Fruit fly (Drosophila melanogaster) whole organism: ENCODE data around the gene CG43731.

Experiments
- CG8478 ChIP-seq: fragments of >200 bp; optimal IDR thresholded peaks from 2 replicates; lab custom pipeline; 2018; ENCODE audit warnings: inconsistent platforms
- Dll ChIP-seq: fragments of >200 bp; optimal IDR thresholded peaks from 2 replicates; lab custom pipeline; 2017
- EcR ChIP-seq, 2 experiments: fragments of >200 bp; optimal IDR thresholded peaks; 2 replicates each; lab custom pipeline; 2017; ENCODE audit warnings: missing biosample characterization in 2 of 2, missing genetic modification characterization in 2 of 2, missing genetic modification reagents in 2 of 2
- pan ChIP-seq: fragments of >200 bp; optimal IDR thresholded peaks from 2 replicates; lab custom pipeline; 2017
- psq ChIP-seq: fragments of >200 bp; optimal IDR thresholded peaks from 2 replicates; lab custom pipeline; 2017
- usp ChIP-seq: fragments of >200 bp; optimal IDR thresholded peaks from 2 replicates; lab custom pipeline; 2017; ENCODE audit warnings: missing biosample characterization, missing genetic modification characterization, mixed read lengths

The CG43731 gene

dm6 chr2L:19101744-19102143 lies at the start of gene CG43731, which contains the start of gene CG17344:
Gene CG43731 (plus strand): TSS chr2L:19102044.
Gene CG17344 (plus strand): TSS chr2L:19102044.
- TF ChIP-seq usp (GFP tag; lab: Kevin White, UChicago) (no peak), pan (no peak), CG8478 (lab: Kevin White, UChicago) (no peak), EcR (GFP tag; optimal IDR thresholded peaks at IDR 0.05; lab: Kevin White, UChicago) (no peak), Dll (lab: Kevin White, UChicago) (no peak), psq (lab: Kevin White, UChicago) (no peak)

DNA sequence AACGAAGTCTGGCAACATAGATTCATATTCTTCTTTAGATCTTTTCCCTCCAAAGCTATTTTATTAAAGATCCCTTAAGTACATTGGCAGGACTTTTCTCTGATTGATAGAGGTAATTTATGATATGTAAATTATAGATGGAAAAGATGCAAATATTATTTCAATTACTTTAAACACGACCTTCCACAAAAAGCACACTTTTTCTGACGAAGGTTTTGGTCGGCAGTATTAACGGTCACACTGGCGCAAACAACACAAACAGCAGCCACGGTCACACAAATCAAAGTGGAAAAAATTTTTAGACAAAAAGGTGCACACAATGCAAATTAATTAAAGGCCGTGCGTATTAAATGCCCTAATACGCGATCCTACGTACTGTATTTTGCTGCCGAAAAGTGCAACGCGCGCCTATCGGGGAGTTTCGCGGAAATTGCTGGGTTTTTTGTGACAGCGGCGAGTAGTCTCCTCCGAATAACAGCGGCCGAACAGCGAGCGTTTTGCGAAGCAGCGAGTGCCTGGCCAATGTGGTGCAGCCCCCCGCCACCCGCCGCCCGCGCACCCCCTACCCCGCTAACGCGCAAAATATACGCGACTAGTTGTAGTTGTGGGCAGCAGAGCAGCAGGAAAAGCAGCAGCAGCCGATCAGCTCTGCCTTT lies 47.9 kb upstream of the CG43731 start, which contains the start of gene CG10492:
TSS of gene CG10492 (plus strand) at position 219 of the 656 bp plus-strand sequence.
- no peak for TF ChIP-seq Dll (lab: Kevin White, UChicago)
- no peak for TF ChIP-seq EcR (GFP tag; optimal IDR thresholded peaks at IDR 0.05; lab: Kevin White, UChicago)
- TF ChIP-seq usp (GFP tag; lab: Kevin White, UChicago) = no peak
- no peak for TF ChIP-seq psq (lab: Kevin White, UChicago)

dm6 chr2L:19054516-19054887 lies 47.3 kb upstream of the CG43731 start:
- TF ChIP-seq pan (no peak), usp (GFP tag; lab: Kevin White, UChicago) (no peak), EcR (GFP tag; optimal IDR thresholded peaks at IDR 0.05; lab: Kevin White, UChicago) (no peak), psq (lab: Kevin White, UChicago) (no peak), CG8478 (lab: Kevin White, UChicago) (no peak), Dll (lab: Kevin White, UChicago) (no peak)

DNA sequence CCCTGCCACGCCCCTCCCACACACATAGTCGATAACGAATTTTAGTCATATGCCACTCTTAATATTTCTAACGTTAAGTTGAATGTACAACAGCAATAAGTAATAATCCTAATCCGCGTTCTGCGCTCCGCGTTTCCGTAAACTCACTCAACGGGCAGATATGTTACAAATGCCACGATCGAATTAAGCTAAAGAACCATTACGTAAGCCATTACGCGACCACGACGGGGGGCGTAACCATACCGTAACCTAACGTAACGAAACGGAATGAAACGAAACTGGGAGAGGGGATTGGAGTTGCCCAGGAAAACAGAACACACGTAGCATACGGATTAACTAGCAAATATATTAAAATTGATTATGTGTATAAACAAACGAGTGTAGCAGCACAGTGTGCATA lies 44.0 kb upstream of the CG43731 start:
- TF ChIP-seq CG8478 (lab: Kevin White, UChicago) (no peak), EcR (GFP tag; optimal IDR thresholded peaks at IDR 0.05; lab: Kevin White, UChicago) (no peak), pan (no peak), psq (lab: Kevin White, UChicago) (no peak), Dll (lab: Kevin White, UChicago) (no peak), usp (GFP tag; lab: Kevin White, UChicago) (no peak)

- TF ChIP-seq Dll (lab: Kevin White, UChicago) (no peak), CG8478 (lab: Kevin White, UChicago) (no peak), EcR (GFP tag; optimal IDR thresholded peaks at IDR 0.05; lab: Kevin White, UChicago) (no peak), psq (lab: Kevin White, UChicago) (no peak), usp (GFP tag; lab: Kevin White, UChicago) (no peak), pan (no peak)
Measured at dm6 chr2L:19058916-19059315, 42.9 kb upstream of the CG43731 start, which contains the start of gene Phlpp. Gene Phlpp (plus strand): TSS chr2L:19059129.

DNA sequence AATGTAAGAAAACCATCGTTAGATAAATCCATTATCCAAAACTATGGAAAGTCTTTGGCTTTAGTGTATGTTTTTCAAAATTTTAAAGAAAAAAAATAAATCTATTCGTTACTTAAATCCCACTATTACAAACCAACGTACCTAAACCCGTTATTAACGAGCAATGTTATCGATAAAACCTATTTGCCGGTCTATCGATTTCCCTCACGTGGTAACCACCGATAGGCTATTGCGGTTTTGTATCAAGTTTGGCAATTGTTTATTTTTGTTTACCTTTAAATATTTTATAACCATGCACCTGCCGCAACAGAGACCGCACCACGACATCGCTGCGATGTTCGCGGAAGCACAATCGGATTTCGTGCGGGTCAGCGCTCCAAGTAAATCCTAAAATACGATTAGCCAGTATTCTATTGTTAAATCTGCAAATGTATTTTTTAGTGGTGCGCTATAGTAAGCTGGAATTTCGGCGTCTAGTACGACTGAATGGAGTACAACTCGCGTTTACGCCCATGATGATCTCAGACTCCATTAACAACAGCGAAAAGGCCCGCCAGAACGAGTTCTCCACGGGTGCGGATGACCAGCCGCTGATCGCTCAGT lies 38.7 kb upstream of the CG43731 start, which contains the start of gene Dus4:
TSS of gene Dus4 (plus strand) at position 206 of the 603 bp plus-strand sequence.
- TF ChIP-seq psq (lab: Kevin White, UChicago) (no peak), usp (GFP tag; lab: Kevin White, UChicago) (no peak), Dll (lab: Kevin White, UChicago) (no peak), CG8478 (lab: Kevin White, UChicago) (no peak), EcR (GFP tag; optimal IDR thresholded peaks at IDR 0.05; lab: Kevin White, UChicago) (no peak), pan (no peak)

DNA sequence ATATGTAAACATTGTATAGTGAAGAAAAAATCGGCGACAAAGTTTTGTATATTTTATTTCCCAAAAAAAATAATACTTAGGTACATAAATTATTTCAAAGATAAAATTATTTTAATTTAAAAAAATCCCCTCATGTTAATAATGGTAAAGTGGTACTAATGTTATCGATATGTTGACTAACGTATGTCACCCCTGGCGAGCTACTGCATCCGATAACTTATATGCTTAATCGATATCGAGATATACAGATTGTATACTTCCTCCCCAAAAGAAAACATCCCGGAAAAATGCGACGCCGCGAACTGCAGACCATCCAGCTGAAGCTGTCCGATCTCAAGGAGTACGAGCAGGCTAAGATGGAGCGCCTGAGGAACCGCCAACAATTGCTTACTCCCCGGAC lies 37.1 kb upstream of the CG43731 start, which contains the start of gene CG17343:
TSS of gene CG17343 (plus strand) at position 224 of the 400 bp plus-strand sequence.
- TF ChIP-seq EcR (GFP tag; optimal IDR thresholded peaks at IDR 0.05; lab: Kevin White, UChicago) = no peak
- no peak for TF ChIP-seq usp (GFP tag; lab: Kevin White, UChicago)
- TF ChIP-seq CG8478 (lab: Kevin White, UChicago) = no peak

DNA sequence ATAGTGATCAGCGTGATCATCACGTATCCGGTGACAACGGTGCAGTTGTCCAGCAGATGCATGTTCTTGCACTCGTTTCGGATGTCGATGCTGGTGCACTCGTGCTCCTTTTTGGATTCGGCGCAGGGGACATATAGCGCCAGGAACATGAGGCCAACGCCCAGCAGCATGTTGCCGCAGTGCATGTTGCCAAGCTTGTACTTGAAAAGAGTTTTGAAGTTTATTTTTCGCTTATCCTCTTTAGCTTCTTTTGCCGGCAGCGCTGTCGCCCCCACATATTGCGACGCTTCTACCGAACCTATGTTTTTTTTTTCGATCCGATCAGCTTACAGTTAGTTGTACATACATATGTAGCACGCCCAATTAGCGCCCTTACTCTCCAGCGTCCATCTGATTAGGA lies 33.5 kb upstream of the CG43731 start:
- TF ChIP-seq psq (lab: Kevin White, UChicago) (no peak), pan (no peak), EcR (GFP tag; optimal IDR thresholded peaks at IDR 0.05; lab: Kevin White, UChicago) (no peak), usp (GFP tag; lab: Kevin White, UChicago) (no peak), CG8478 (lab: Kevin White, UChicago) (no peak), Dll (lab: Kevin White, UChicago) (no peak)

DNA sequence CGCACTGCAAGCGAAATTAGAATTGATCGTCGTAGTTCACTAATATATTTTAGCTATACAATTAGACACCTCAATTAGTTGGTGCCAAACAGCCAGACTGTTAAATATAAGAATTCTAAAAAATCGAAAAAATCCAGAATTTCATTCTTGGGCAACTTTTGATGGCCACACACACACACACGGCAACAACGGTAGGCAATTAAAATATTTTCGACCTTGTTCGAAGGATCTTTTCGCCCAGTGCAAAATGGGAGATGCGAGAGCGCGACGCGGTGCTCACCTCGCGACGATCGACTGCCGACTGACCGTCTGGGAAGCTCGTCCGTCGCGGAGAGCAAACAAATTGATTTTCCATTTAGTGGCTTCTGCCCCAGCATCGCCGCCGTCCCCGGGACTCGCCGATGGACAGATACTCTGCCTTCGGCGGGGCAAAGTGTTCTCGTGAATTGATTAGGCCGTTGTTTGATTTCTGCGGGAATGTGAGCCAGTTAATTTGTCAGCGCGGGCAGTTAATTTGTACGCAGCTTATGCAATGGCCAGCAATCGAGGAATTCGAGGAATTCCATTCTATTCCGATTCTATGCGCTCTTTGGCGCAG lies 32.2 kb upstream of the CG43731 start, which contains the start of gene CG10702:
TSS of gene CG10702 (minus strand) at position 304 of the 598 bp plus-strand sequence.
- no peak for TF ChIP-seq Dll (lab: Kevin White, UChicago)
- TF ChIP-seq pan = no peak
- no peak for TF ChIP-seq EcR (GFP tag; optimal IDR thresholded peaks at IDR 0.05; lab: Kevin White, UChicago)
- no peak for TF ChIP-seq CG8478 (lab: Kevin White, UChicago)
- no peak for TF ChIP-seq usp (GFP tag; lab: Kevin White, UChicago)
- TF ChIP-seq psq (lab: Kevin White, UChicago) = no peak

- no peak for TF ChIP-seq EcR (GFP tag; optimal IDR thresholded peaks at IDR 0.05; lab: Kevin White, UChicago)
- TF ChIP-seq CG8478 (lab: Kevin White, UChicago) = no peak
- no peak for TF ChIP-seq pan
- TF ChIP-seq Dll (lab: Kevin White, UChicago) = no peak
- TF ChIP-seq usp (GFP tag; lab: Kevin White, UChicago) = no peak
- no peak for TF ChIP-seq psq (lab: Kevin White, UChicago)
Measured at dm6 chr2L:19071713-19072112, 30.1 kb upstream of the CG43731 start.
